Fruit fly (Drosophila melanogaster): ENCODE data around the gene PIG-P.
A peak's percentile ranks its signal among the peaks of the same experiment; 100 is the strongest.

The PIG-P gene

dm6 chr3R:26036153-26037144 is 21.6 kb downstream of the PIG-P start (continued):
- TF ChIP-seq jumu (GFP tag; optimal IDR thresholded peaks at IDR 0.05), result peak; percentile 63
- peak; percentile 87 for TF ChIP-seq CG18476 (GFP tag; optimal IDR thresholded peaks at IDR 0.05)
- TF ChIP-seq HLHmδ (GFP tag; optimal IDR thresholded peaks at IDR 0.05), result peak; percentile 99
- 0 out of 3 replicates have a peak, but pooled peaks have one; percentile 16 for TF ChIP-seq knrl (GFP tag; IDR thresholded peaks at IDR 0.05; ENCODE audit: partially characterized antibody)
- TF ChIP-seq phol (tag; optimal IDR thresholded peaks at IDR 0.05), result peak; percentile 97
- TF ChIP-seq pros (GFP tag; optimal IDR thresholded peaks at IDR 0.05), result peak; percentile 99
- TF ChIP-seq her (GFP tag; optimal IDR thresholded peaks at IDR 0.05), result peak; percentile 26
- peak; percentile 83 for TF ChIP-seq Hsf (GFP tag; optimal IDR thresholded peaks at IDR 0.05)
- TF ChIP-seq tin (GFP tag; optimal IDR thresholded peaks at IDR 0.05), result peak; percentile 77
- peak; percentile 79 for TF ChIP-seq CG12659 (GFP tag; optimal IDR thresholded peaks at IDR 0.05)
- peak; percentile 71 for TF ChIP-seq Xbp1 (GFP tag; optimal IDR thresholded peaks at IDR 0.05)
- no peak for TF ChIP-seq Dfd (GFP tag; optimal IDR thresholded peaks at IDR 0.05)
- 0 out of 2 replicates have a peak, but pooled peaks have one; percentile 38 for TF ChIP-seq stc (GFP tag; IDR thresholded peaks at IDR 0.05)
- no peak for TF ChIP-seq wdn (GFP tag; IDR thresholded peaks at IDR 0.05)
- TF ChIP-seq CG17612 (GFP tag; IDR thresholded peaks at IDR 0.05), result no peak
- no peak for TF ChIP-seq fru (optimal IDR thresholded peaks at IDR 0.05)
- peak; percentile 30 for TF ChIP-seq Myb (GFP tag; optimal IDR thresholded peaks at IDR 0.05)
- TF ChIP-seq CG14050 (GFP tag; IDR thresholded peaks at IDR 0.05), result no peak
- TF ChIP-seq CG13287 (GFP tag; IDR thresholded peaks at IDR 0.05; ENCODE audit: partially characterized antibody), result no peak
- TF ChIP-seq bcd (GFP tag; optimal IDR thresholded peaks at IDR 0.05), result peak; percentile 78
- no peak for TF ChIP-seq MBD-R2 (GFP tag; IDR thresholded peaks at IDR 0.05)
- TF ChIP-seq Ets65A (GFP tag), result peak; percentile 90
- peak; percentile 82 for TF ChIP-seq CG17568 (GFP tag; optimal IDR thresholded peaks at IDR 0.05)
- peak; percentile 98 for TF ChIP-seq nmo (GFP tag; optimal IDR thresholded peaks at IDR 0.05)
- peak; percentile 70 for TF ChIP-seq Deaf1 (tag; optimal IDR thresholded peaks at IDR 0.05)
- peak; percentile 82 for TF ChIP-seq tio (GFP tag; optimal IDR thresholded peaks at IDR 0.05)
- peak; percentile 88 for TF ChIP-seq ATbp (GFP tag; optimal IDR thresholded peaks at IDR 0.05)
- peak; percentile 52 for TF ChIP-seq crc (GFP tag; optimal IDR thresholded peaks at IDR 0.05)
- peak; percentile 88 for TF ChIP-seq CG17359 (tag; optimal IDR thresholded peaks at IDR 0.05)
- 0 out of 3 replicates have a peak, but pooled peaks have one; percentile 33 for TF ChIP-seq CG14860 (GFP tag; IDR thresholded peaks at IDR 0.05; ENCODE audit: partially characterized antibody)
- TF ChIP-seq CG3407 (GFP tag; optimal IDR thresholded peaks at IDR 0.05), result peak; percentile 90
- peak; percentile 34 for TF ChIP-seq Antp (GFP tag; optimal IDR thresholded peaks at IDR 0.05)
- TF ChIP-seq CG10209 (GFP tag; optimal IDR thresholded peaks at IDR 0.05), result peak; percentile 90
- peak; percentile 97 for TF ChIP-seq CG15479 (GFP tag; optimal IDR thresholded peaks at IDR 0.05)
- peak; percentile 85 for TF ChIP-seq CG10959 (GFP tag; IDR thresholded peaks at IDR 0.05)
- peak; percentile 90 for TF ChIP-seq CG7271 (tag; optimal IDR thresholded peaks at IDR 0.05)
- no peak for TF ChIP-seq CG7928 (GFP tag; optimal IDR thresholded peaks at IDR 0.05)
- no peak for TF ChIP-seq tna (GFP tag; IDR thresholded peaks at IDR 0.05; ENCODE audit: partially characterized antibody)
- peak; percentile 24 for TF ChIP-seq CG13624 (GFP tag; optimal IDR thresholded peaks at IDR 0.05)
- peak; percentile 77 for TF ChIP-seq CG8281 (tag; optimal IDR thresholded peaks at IDR 0.05)
- peak; percentile 68 for TF ChIP-seq CG6654 (GFP tag; optimal IDR thresholded peaks at IDR 0.05)
- no peak for TF ChIP-seq B-H1 (GFP tag; IDR thresholded peaks at IDR 0.05)
- no peak for TF ChIP-seq Dbx (GFP tag; IDR thresholded peaks at IDR 0.05)
- peak; percentile 93 for TF ChIP-seq dmrt99B (tag; optimal IDR thresholded peaks at IDR 0.05)
- no peak for TF ChIP-seq Bteb2 (GFP tag; optimal IDR thresholded peaks at IDR 0.05)
- TF ChIP-seq unpg (GFP tag; optimal IDR thresholded peaks at IDR 0.05), result peak; percentile 90
- TF ChIP-seq Sin3A (optimal IDR thresholded peaks at IDR 0.05), result no peak
- TF ChIP-seq CG9797 (GFP tag; optimal IDR thresholded peaks at IDR 0.05), result peak; percentile 49

Measured in whole organism, embryonic.